Fruit fly (Drosophila melanogaster): Measurements from ENCODE around the gene Polr3F.

- TF ChIP-seq Hr4 (GFP tag; optimal IDR thresholded peaks at IDR 0.05) (no peak), salr (GFP tag; optimal IDR thresholded peaks at IDR 0.05) (peak in 1 of 2 experiments; percentile 35), Blimp-1 (GFP tag; optimal IDR thresholded peaks at IDR 0.05) (no peak), CG10669 (GFP tag; optimal IDR thresholded peaks at IDR 0.05) (no peak), dsx (GFP tag; optimal IDR thresholded peaks at IDR 0.05; ENCODE audit: poor library complexity, severe bottlenecking) (peak; percentile 5), CG3919 (GFP tag; optimal IDR thresholded peaks at IDR 0.05) (no peak), Eip78C (GFP tag) (no peak), Smox (GFP tag; optimal IDR thresholded peaks at IDR 0.05) (no peak)
Measured at dm6 chr3R:22400246-22400645, 33.1 kb upstream of the Polr3F start.
